Worm (Caenorhabditis elegans) whole organism, midembryonic: ENCODE results near the gene Y49F6B.8.

Experiments used
- klf-2 ChIP-seq: fragments of 200-800 bp; sonication (Bioruptor generic); conservative IDR thresholded peaks from 2 replicates; pipeline ENCODE4 v1.3.6; 2022; ENCODE audit warnings: missing genetic modification reagents, missing genetic modification characterization, missing compliant biosample characterization
- med-1 ChIP-seq: sonication (generic microtip); optimal IDR thresholded peaks from 2 replicates; lab custom pipeline; 2017; ENCODE audit warnings: missing genetic modification characterization, mild to moderate bottlenecking, missing compliant biosample characterization, antibody characterized with exemption, missing genetic modification reagents; ENCODE audit not compliant: insufficient read depth
- ref-1 ChIP-seq: fragments of 200-800 bp; sonication (Bioruptor generic); conservative IDR thresholded peaks from 2 replicates; pipeline ENCODE4 v1.3.6; 2022; ENCODE audit warnings: missing genetic modification reagents, missing genetic modification characterization, missing compliant biosample characterization
- tab-1 ChIP-seq: fragments of 200-800 bp; sonication (Bioruptor generic); IDR thresholded peaks from 2 replicates; pipeline ENCODE4 v1.3.6; 2022; ENCODE audit warnings: missing genetic modification characterization, missing compliant biosample characterization
- ztf-23 ChIP-seq: fragments of 200-800 bp; sonication (Bioruptor generic); IDR thresholded peaks from 2 replicates; pipeline ENCODE4 v1.3.6; 2022; ENCODE audit warnings: missing genetic modification reagents, missing genetic modification characterization, missing compliant biosample characterization
- ztf-29 ChIP-seq: fragments of 200-800 bp; sonication (Bioruptor generic); IDR thresholded peaks from 2 replicates; pipeline ENCODE4 v1.3.6; 2022; ENCODE audit warnings: missing genetic modification reagents, missing genetic modification characterization, missing compliant biosample characterization

ce11 chrII:3458209-3458608, 23.3 kb downstream of the Y49F6B.8 start, which contains the start of the genes C16C8.26 and C16C8.19:
- no peak for TF ChIP-seq tab-1 (GFP tag; lab: Robert Waterston, UW)
- TF ChIP-seq ztf-29, result no peak; the same call in 1 of the 2 replicates
- no peak for TF ChIP-seq ztf-23 (GFP tag; lab: Robert Waterston, UW)
- no peak for TF ChIP-seq ref-1 (GFP tag; lab: Robert Waterston, UW)
- no peak for TF ChIP-seq med-1 (GFP tag; lab: Kevin White, UChicago)
- no peak for TF ChIP-seq klf-2 (GFP tag; lab: Robert Waterston, UW)
